Fruit fly (Drosophila melanogaster) whole organism, pupa: ENCODE measurements around the gene CG17359.
A peak's percentile ranks its signal among the peaks of the same experiment; 100 is the strongest.

Experiments used
- CG10348 ChIP-seq: fragments of 200-800 bp; sonication (Bioruptor generic); IDR thresholded peaks from 2 replicates; pipeline ENCODE4 v1.3.6; 2022; ENCODE audit warnings: missing biosample characterization, missing genetic modification characterization
- CG32121 ChIP-seq: fragments of 200-800 bp; sonication (Bioruptor generic); IDR thresholded peaks from 2 replicates; pipeline ENCODE4 v1.3.6; 2022; ENCODE audit warnings: missing biosample characterization, missing genetic modification characterization

DNA sequence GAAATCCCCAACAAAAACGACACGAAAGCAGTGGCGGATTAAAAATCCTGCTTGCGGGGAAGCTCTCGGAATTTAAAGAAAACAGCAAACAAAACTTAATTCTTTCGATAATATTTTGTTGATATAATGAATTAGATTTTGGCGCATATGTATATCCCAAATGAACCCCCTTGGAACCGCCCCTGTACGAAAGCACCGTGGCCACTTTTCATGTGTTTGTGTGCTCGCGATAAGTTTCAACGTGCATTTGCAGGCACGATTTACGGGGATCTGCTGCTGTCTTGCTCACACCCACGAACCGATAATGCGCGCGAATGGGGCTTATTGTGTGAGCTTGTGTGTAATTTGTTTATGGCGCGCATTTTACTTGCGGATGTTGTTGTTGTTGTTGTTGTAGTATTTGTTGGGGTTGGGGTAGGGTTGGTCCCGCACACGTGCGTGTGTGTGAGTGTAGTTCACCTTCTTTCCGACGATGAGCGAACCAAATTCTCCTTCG is 6.0 kb upstream of the CG17359 start:
- TF ChIP-seq CG10348 (GFP tag; lab: Robert Waterston, UW) (peak; percentile 98), CG32121 (GFP tag; lab: Robert Waterston, UW) (peak; percentile 98)
